Worm (Caenorhabditis elegans) whole organism, L4 larva: Measurements from ENCODE around the gene srj-19.
A peak's percentile ranks its signal among the peaks of the same experiment; 100 is the strongest.

ENCODE experiments used
- F37D6.2 ChIP-seq: sonication (generic microtip); optimal IDR thresholded peaks from 2 replicates; lab custom pipeline; 2016; ENCODE audit warnings: mild to moderate bottlenecking, missing genetic modification characterization, missing compliant biosample characterization
- F49E8.2 ChIP-seq: sonication (generic microtip); optimal IDR thresholded peaks from 2 replicates; lab custom pipeline; 2016; ENCODE audit warnings: missing compliant biosample characterization, mild to moderate bottlenecking, missing genetic modification characterization, borderline replicate concordance
- Y105C5A.15 ChIP-seq: fragments of 200-800 bp; sonication (Bioruptor generic); IDR thresholded peaks from 2 replicates; pipeline ENCODE4 v1.3.6; 2022; ENCODE audit warnings: missing genetic modification characterization, missing compliant biosample characterization
- Y5F2A.4 ChIP-seq: fragments of 200-800 bp; sonication (Bioruptor generic); optimal IDR thresholded peaks from 2 replicates; lab custom pipeline; 2018; ENCODE audit warnings: mild to moderate bottlenecking, missing genetic modification characterization, missing compliant biosample characterization
- aly-2 ChIP-seq: sonication (generic microtip); optimal IDR thresholded peaks from 2 replicates; lab custom pipeline; 2018; ENCODE audit warnings: missing biosample characterization, missing genetic modification characterization
- arid-1 ChIP-seq: fragments of 200-800 bp; sonication (Bioruptor generic); conservative IDR thresholded peaks from 2 replicates; pipeline ENCODE4 v1.3.6; 2022; ENCODE audit warnings: missing genetic modification reagents, missing genetic modification characterization, missing compliant biosample characterization
- attf-4 ChIP-seq: sonication (generic microtip); optimal IDR thresholded peaks from 3 replicates; lab custom pipeline; 2017; ENCODE audit warnings: missing biosample characterization, missing genetic modification characterization
- ceh-20 ChIP-seq: fragments of 200-800 bp; sonication (Bioruptor generic); IDR thresholded peaks from 2 replicates; pipeline ENCODE4 v1.3.6; 2022; ENCODE audit warnings: missing genetic modification reagents, missing genetic modification characterization, missing compliant biosample characterization
- ceh-32 ChIP-seq: sonication (generic microtip); optimal IDR thresholded peaks from 2 replicates; lab custom pipeline; 2016; ENCODE audit warnings: mild to moderate bottlenecking, missing genetic modification characterization, missing compliant biosample characterization; ENCODE audit not compliant: poor library complexity
- daf-16 ChIP-seq, 3 experiments: sonication (generic microtip); optimal IDR thresholded peaks; 2 replicates each; lab custom pipeline; 2016 to 2017; ENCODE audit warnings: missing genetic modification characterization in 3 of 3, missing genetic modification reagents in 3 of 3, mild to moderate bottlenecking in 2 of 3, missing compliant biosample characterization in 2 of 3, missing biosample characterization in 1 of 3, moderate library complexity in 1 of 3
- dmd-6 ChIP-seq: fragments of 200-800 bp; sonication (Bioruptor generic); IDR thresholded peaks from 2 replicates; pipeline ENCODE4 v1.3.6; 2022; ENCODE audit warnings: missing genetic modification reagents, missing genetic modification characterization, missing compliant biosample characterization
- dmd-8 ChIP-seq: fragments of 200-800 bp; sonication (Bioruptor generic); IDR thresholded peaks from 2 replicates; pipeline ENCODE4 v1.3.6; 2022; ENCODE audit warnings: missing genetic modification characterization, missing compliant biosample characterization
- dve-1 ChIP-seq: sonication (generic microtip); optimal IDR thresholded peaks from 2 replicates; lab custom pipeline; 2017; ENCODE audit warnings: antibody characterized with exemption, mild to moderate bottlenecking, missing genetic modification characterization, missing compliant biosample characterization; ENCODE audit not compliant: insufficient read depth
- egl-43 ChIP-seq: fragments of 200-800 bp; sonication (Bioruptor generic); IDR thresholded peaks from 2 replicates; pipeline ENCODE4 v1.3.6; 2022; ENCODE audit warnings: missing genetic modification reagents, missing genetic modification characterization, missing compliant biosample characterization
- fos-1 ChIP-seq: fragments of 150-350 bp; optimal IDR thresholded peaks from 2 replicates; lab custom pipeline; 2014; ENCODE audit warnings: missing biosample characterization, missing genetic modification characterization
- hif-1 ChIP-seq, 2 experiments: sonication (generic microtip); optimal IDR thresholded peaks; 2 replicates each; lab custom pipeline; 2016 to 2017; ENCODE audit warnings: missing compliant biosample characterization in 2 of 2, missing genetic modification characterization in 2 of 2, missing genetic modification reagents in 2 of 2, missing genotype in 2 of 2, mild to moderate bottlenecking in 1 of 2
- hmg-1.1 ChIP-seq: fragments of 200-800 bp; sonication (Bioruptor generic); IDR thresholded peaks from 2 replicates; pipeline ENCODE4 v1.3.6; 2022; ENCODE audit warnings: missing genetic modification reagents, missing genetic modification characterization, missing compliant biosample characterization
- lin-1 ChIP-seq: fragments of 200-800 bp; sonication (Bioruptor generic); IDR thresholded peaks from 2 replicates; pipeline ENCODE4 v1.3.6; 2022; ENCODE audit warnings: missing genetic modification reagents, missing genetic modification characterization, missing compliant biosample characterization
- lin-29 ChIP-seq: fragments of 200-800 bp; sonication (Bioruptor generic); IDR thresholded peaks from 2 replicates; pipeline ENCODE4 v1.3.6; 2022; ENCODE audit warnings: missing genetic modification reagents, missing genetic modification characterization, missing compliant biosample characterization
- madf-5 ChIP-seq, 2 experiments: fragments of 200-800 bp; sonication (Bioruptor generic); IDR thresholded peaks; 2 replicates each; pipeline ENCODE4 v1.3.6; 2022; ENCODE audit warnings: missing compliant biosample characterization in 2 of 2, missing genetic modification characterization in 2 of 2
- mdl-1 ChIP-seq, 2 experiments: fragments of 150-350 bp in 1 of 2; sonication (generic microtip) in 1 of 2; optimal IDR thresholded peaks; 2 replicates each; lab custom pipeline; 2014 to 2017; ENCODE audit warnings: missing biosample characterization in 2 of 2, missing genetic modification characterization in 2 of 2
- mdt-29 ChIP-seq: fragments of 200-800 bp; sonication (Bioruptor generic); IDR thresholded peaks from 2 replicates; pipeline ENCODE4 v1.3.6; 2022; ENCODE audit warnings: missing genetic modification reagents, missing genetic modification characterization, missing compliant biosample characterization
- mep-1 ChIP-seq: fragments of 150-350 bp; sonication (generic microtip); optimal IDR thresholded peaks from 3 replicates; lab custom pipeline; 2014; ENCODE audit warnings: missing biosample characterization, missing genetic modification characterization
- nhr-28 ChIP-seq: fragments of 150-350 bp; optimal IDR thresholded peaks from 2 replicates; lab custom pipeline; 2014; ENCODE audit warnings: missing biosample characterization, missing genetic modification characterization
- nhr-77 ChIP-seq: fragments of 150-350 bp; optimal IDR thresholded peaks from 2 replicates; lab custom pipeline; 2014; ENCODE audit warnings: missing biosample characterization, missing genetic modification characterization
- pha-4 ChIP-seq, 2 experiments: fragments of 150-350 bp in 1 of 2; fragments of 200-800 bp in 1 of 2; sonication (Bioruptor generic) in 1 of 2; IDR thresholded peaks in 1 of 2; optimal IDR thresholded peaks in 1 of 2; 2 replicates each; pipeline versions ENCODE4 v1.3.6 to Lab custom; 2014 to 2022; ENCODE audit warnings: missing genetic modification characterization in 2 of 2, missing genetic modification reagents in 2 of 2, missing biosample characterization in 1 of 2, missing compliant biosample characterization in 1 of 2
- pqm-1 ChIP-seq: sonication (generic microtip); optimal IDR thresholded peaks from 2 replicates; lab custom pipeline; 2017; ENCODE audit warnings: missing biosample characterization, missing genetic modification characterization
- rbr-2 ChIP-seq: sonication (generic microtip); optimal IDR thresholded peaks from 2 replicates; lab custom pipeline; 2016; ENCODE audit warnings: missing genotype, missing genetic modification characterization, missing compliant biosample characterization
- set-16 ChIP-seq: fragments of 200-800 bp; sonication (Bioruptor generic); IDR thresholded peaks from 2 replicates; pipeline ENCODE4 v1.3.6; 2022; ENCODE audit warnings: missing genetic modification reagents, missing genetic modification characterization, missing compliant biosample characterization
- snpc-1.2 ChIP-seq: fragments of 200-800 bp; sonication (Bioruptor generic); IDR thresholded peaks from 2 replicates; pipeline ENCODE4 v1.3.6; 2022; ENCODE audit warnings: missing genetic modification reagents, missing genetic modification characterization, missing compliant biosample characterization
- spr-3 ChIP-seq: fragments of 200-800 bp; sonication (Bioruptor generic); optimal IDR thresholded peaks from 2 replicates; lab custom pipeline; 2018; ENCODE audit warnings: mild to moderate bottlenecking, missing genetic modification characterization, missing compliant biosample characterization
- tra-1 ChIP-seq: fragments of 200-800 bp; sonication (Bioruptor generic); IDR thresholded peaks from 2 replicates; pipeline ENCODE4 v1.3.6; 2022; ENCODE audit warnings: missing genetic modification reagents, missing genetic modification characterization, missing compliant biosample characterization
- unc-130 ChIP-seq: sonication (generic microtip); optimal IDR thresholded peaks from 2 replicates; lab custom pipeline; 2016; ENCODE audit warnings: missing genetic modification reagents, missing genetic modification characterization, missing compliant biosample characterization
- zag-1 ChIP-seq: fragments of 150-350 bp; optimal IDR thresholded peaks from 2 replicates; lab custom pipeline; 2014; ENCODE audit warnings: missing biosample characterization, missing genetic modification characterization
- zip-11 ChIP-seq: fragments of 200-800 bp; sonication (Bioruptor generic); IDR thresholded peaks from 2 replicates; pipeline ENCODE4 v1.3.6; 2022; ENCODE audit warnings: missing genetic modification characterization, missing compliant biosample characterization
- ztf-7 ChIP-seq: fragments of 150-350 bp; optimal IDR thresholded peaks from 2 replicates; lab custom pipeline; 2014; ENCODE audit warnings: missing biosample characterization, missing genetic modification characterization

Gene srj-19

DNA sequence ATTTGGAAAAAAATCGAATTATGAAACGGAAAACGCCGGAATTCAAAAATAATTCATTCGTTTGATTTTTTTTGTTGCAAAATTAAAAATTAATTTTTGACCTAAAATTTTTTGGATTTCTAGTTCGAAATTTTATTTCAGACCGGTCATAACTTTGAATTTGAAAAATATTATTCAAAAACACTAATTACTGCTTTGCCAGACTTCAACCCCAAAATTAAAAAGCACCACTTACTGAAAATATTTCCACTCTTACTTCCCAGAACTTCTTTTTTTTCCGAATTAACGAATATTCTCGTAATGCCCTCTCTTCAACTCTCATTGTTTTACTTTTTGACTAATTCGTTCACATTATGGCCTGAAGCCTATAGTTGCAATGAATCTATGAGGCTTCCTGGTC is 7.1 kb upstream of the srj-19 start, which contains the start of gene srt-4 (continued):
- TF ChIP-seq aly-2 (tag; lab: Kevin White, UChicago) = no peak

DNA sequence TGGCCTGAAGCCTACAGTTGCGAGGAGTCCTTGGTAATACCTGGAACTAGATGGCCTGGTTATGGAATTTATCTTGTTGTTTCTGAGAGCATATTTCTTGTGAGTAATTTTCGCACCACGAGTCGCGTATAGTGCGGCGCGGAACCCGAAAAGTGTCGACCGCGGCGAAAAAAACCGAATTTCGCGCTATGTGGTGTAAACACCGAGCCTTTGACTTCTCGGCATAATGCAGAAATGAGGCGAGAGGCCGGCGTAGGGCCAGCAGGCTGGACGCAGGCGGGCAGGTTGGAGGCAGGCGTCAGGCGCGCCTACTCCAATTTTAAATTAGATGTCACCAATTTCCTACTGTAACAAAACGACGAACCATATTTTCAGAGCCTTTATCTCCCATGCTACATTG is 5.2 kb upstream of the srj-19 start:
- no peak for TF ChIP-seq zag-1
- TF ChIP-seq attf-4 (tag; lab: Kevin White, UChicago) = no peak
- peak; percentile 73 for TF ChIP-seq set-16 (GFP tag; lab: Robert Waterston, UW)
- 0 out of 4 replicates have a peak, but pooled peaks of 1 of the 2 experiments have one; percentile 5 for TF ChIP-seq madf-5 (GFP tag; IDR thresholded peaks at IDR 0.05; lab: Robert Waterston, UW)
- 0 out of 2 replicates have a peak, but pooled peaks have one; percentile 40 for TF ChIP-seq Y105C5A.15 (GFP tag; lab: Robert Waterston, UW)

DNA sequence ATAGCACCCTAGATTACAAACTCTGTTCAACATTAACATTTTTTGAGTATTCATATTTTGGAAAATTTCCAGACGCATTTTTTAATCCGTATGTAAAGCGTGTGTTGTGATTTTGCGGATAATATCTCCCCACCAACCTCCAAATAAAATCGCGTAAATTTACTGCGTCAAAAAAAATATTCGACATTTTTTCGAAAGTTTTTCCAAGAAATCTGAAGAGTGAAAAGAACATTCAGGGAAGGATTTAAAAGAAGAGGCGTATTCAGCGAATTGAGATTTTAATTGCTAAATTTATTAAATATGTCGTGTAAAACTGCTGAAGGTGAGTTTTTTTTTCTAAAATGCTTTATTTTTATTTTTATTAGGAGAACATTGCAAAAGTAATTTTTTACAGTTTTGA is 3.3 kb upstream of the srj-19 start, which contains the start of gene nhr-290:
nhr-290 (plus strand) TSS at position 301 of the 400 bp plus-strand sequence.
- TF ChIP-seq egl-43 (GFP tag; lab: Robert Waterston, UW) (no peak), hif-1 (tag; optimal IDR thresholded peaks at IDR 0.05; lab: Kevin White, UChicago) (no peak), tra-1 (no peak), snpc-1.2 (no peak), F49E8.2 (tag; lab: Kevin White, UChicago) (no peak), dmd-8 (GFP tag; lab: Robert Waterston, UW) (no peak), mdt-29 (GFP tag; lab: Robert Waterston, UW) (no peak)

DNA sequence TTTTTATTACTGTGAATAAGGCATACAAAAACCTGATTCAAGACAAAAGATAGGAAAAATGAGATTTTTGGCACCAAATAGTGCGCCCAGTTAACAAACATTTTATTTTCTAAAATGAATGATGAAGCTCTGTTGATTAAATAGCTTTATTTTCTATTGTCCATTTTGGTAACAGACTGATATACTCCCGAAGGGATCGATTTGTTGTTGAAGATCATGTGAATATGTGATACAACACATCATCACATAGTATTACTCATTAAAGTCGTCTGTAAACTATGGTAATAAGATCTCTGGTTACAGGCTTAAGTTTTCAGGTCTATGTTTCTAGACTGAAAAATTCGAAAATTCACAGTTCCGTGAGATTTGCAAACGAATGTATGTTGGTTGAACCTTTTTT is 2.6 kb upstream of the srj-19 start, which contains the start of gene srj-20:
srj-20 (minus strand) TSS at position 101 of the 400 bp plus-strand sequence.
- TF ChIP-seq daf-16 (GFP tag; optimal IDR thresholded peaks at IDR 0.05; lab: Kevin White, UChicago) (no peak), daf-16 (tag; optimal IDR thresholded peaks at IDR 0.05; lab: Kevin White, UChicago) (no peak), hif-1 (tag; optimal IDR thresholded peaks at IDR 0.05; lab: Kevin White, UChicago) (no peak), unc-130 (GFP tag; lab: Kevin White, UChicago) (no peak), lin-1 (GFP tag; lab: Robert Waterston, UW) (no peak), rbr-2 (tag; lab: Kevin White, UChicago) (no peak), Y5F2A.4 (no peak), attf-4 (tag; lab: Kevin White, UChicago) (no peak), snpc-1.2 (no peak), fos-1 (tag; lab: Kevin White, UChicago) (no peak), ceh-32 (tag; lab: Kevin White, UChicago) (no peak), pha-4 (GFP tag; IDR thresholded peaks at IDR 0.05; lab: Robert Waterston, UW) (no peak), pha-4 (tag; optimal IDR thresholded peaks at IDR 0.05; lab: Kevin White, UChicago) (no peak), ztf-7 (tag; lab: Kevin White, UChicago) (no peak), spr-3 (no peak), mdl-1 (tag; optimal IDR thresholded peaks at IDR 0.05; lab: Kevin White, UChicago) (no peak), arid-1 (GFP tag; lab: Robert Waterston, UW) (no peak), F37D6.2 (tag; lab: Kevin White, UChicago) (no peak), ceh-20 (GFP tag; lab: Robert Waterston, UW) (no peak), nhr-77 (no peak)
- TF ChIP-seq, all 104 proteins: peak for 0

DNA sequence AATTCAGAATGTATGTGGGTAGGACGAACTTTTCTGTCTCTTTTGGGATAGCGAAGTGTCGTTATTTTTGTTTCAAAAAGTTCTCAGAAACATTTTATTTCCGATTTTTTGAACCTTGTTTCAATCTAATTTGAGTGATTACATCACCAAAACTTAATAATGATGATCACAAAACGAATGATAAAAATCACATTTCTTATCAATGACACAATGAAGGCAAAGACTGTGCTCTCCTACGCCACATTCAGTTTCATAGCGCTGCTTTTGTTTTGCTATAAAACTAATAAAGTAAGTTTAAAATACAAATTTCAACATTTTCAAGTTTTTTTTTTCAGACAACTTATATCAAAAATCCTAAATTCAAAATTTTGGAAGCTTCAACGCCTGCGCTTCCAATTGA is 5.0 kb downstream of the srj-19 start, which contains the start of gene Y45G12C.1:
Y45G12C.1 (plus strand) TSS at position 159 of the 400 bp plus-strand sequence.
- TF ChIP-seq F49E8.2 (tag; lab: Kevin White, UChicago) = no peak
- peak; percentile 57; the same call in 1 of the 2 replicates for TF ChIP-seq dmd-6 (GFP tag; lab: Robert Waterston, UW)
- TF ChIP-seq ceh-32 (tag; lab: Kevin White, UChicago) = no peak
- TF ChIP-seq pqm-1 (tag; lab: Kevin White, UChicago) = peak; percentile 55
- TF ChIP-seq zip-11 = no peak
- TF ChIP-seq lin-29 (GFP tag; lab: Robert Waterston, UW) = no peak
- peak; percentile 14 for TF ChIP-seq dve-1 (tag; lab: Kevin White, UChicago)
- no peak for TF ChIP-seq mep-1 (tag; lab: Kevin White, UChicago)
- TF ChIP-seq hmg-1.1 (GFP tag; lab: Robert Waterston, UW) = no peak
- no peak for TF ChIP-seq ztf-7 (tag; lab: Kevin White, UChicago)
- TF ChIP-seq nhr-28 = peak; percentile 37
- TF ChIP-seq, all 104 proteins: peak for 4
